Fruit fly (Drosophila melanogaster): ENCODE measurements around the gene Ir7d.
A peak's percentile ranks its signal among the peaks of the same experiment; 100 is the strongest.

- TF ChIP-seq toe (GFP tag; optimal IDR thresholded peaks at IDR 0.05), result peak; percentile 55
- TF ChIP-seq kay (GFP tag; ENCODE audit: borderline replicate concordance), result no peak
- peak; percentile 44 for TF ChIP-seq Crg-1 (GFP tag; optimal IDR thresholded peaks at IDR 0.05)
- TF ChIP-seq CG7045 (GFP tag; optimal IDR thresholded peaks at IDR 0.05), result peak; percentile 11
- TF ChIP-seq Hr96 (GFP tag; optimal IDR thresholded peaks at IDR 0.05), result peak; percentile 32
- TF ChIP-seq CG7101 (tag; optimal IDR thresholded peaks at IDR 0.05), result peak; percentile 76
- TF ChIP-seq ovo (GFP tag; optimal IDR thresholded peaks at IDR 0.05), result peak; percentile 42
- no peak for TF ChIP-seq CG12768 (GFP tag; optimal IDR thresholded peaks at IDR 0.05)
- peak; percentile 96 for TF ChIP-seq CG14711 (tag; optimal IDR thresholded peaks at IDR 0.05)
- TF ChIP-seq CG33017 (tag; optimal IDR thresholded peaks at IDR 0.05), result no peak
- TF ChIP-seq cic (GFP tag; optimal IDR thresholded peaks at IDR 0.05), result no peak
- TF ChIP-seq tj (GFP tag; optimal IDR thresholded peaks at IDR 0.05), result peak; percentile 61
- TF ChIP-seq Clk (GFP tag; optimal IDR thresholded peaks at IDR 0.05), result no peak
These were observed 14.9 kb upstream of the Ir7d start, which contains the start of the genes CG45089, ND-MNLL and p115 for dm6 chrX:7893411-7894122.
